Worm (Caenorhabditis elegans): ENCODE results near the gene dap-3.

ce11 chrII:10564578-10564977 is 16.4 kb upstream of the dap-3 start, which contains the start of the genes C06A1.6 and C06A1.7:
- TF ChIP-seq unc-62 (GFP tag; optimal IDR thresholded peaks at IDR 0.05) (no peak), lin-35 (GFP tag; optimal IDR thresholded peaks at IDR 0.05) (no peak), hsf-1 (GFP tag; IDR thresholded peaks at IDR 0.05) (no peak), pha-4 (tag; optimal IDR thresholded peaks at IDR 0.05) (no peak), madf-3 (GFP tag; IDR thresholded peaks at IDR 0.05) (no peak), F49E8.2 (tag; optimal IDR thresholded peaks at IDR 0.05; ENCODE audit: insufficient read depth) (no peak), egl-18 (GFP tag; IDR thresholded peaks at IDR 0.05) (no peak), ztf-25 (GFP tag; IDR thresholded peaks at IDR 0.05) (no peak), cebp-2 (GFP tag; IDR thresholded peaks at IDR 0.05) (no peak), mes-4 (tag; optimal IDR thresholded peaks at IDR 0.05) (no peak), F57A8.1 (GFP tag; optimal IDR thresholded peaks at IDR 0.05) (no peak), unc-130 (GFP tag; optimal IDR thresholded peaks at IDR 0.05) (no peak), sea-2 (GFP tag; IDR thresholded peaks at IDR 0.05) (no peak), C06A6.2 (GFP tag; conservative IDR thresholded peaks at IDR 0.05) (no peak)
